Fruit fly (Drosophila melanogaster) S2 (cell line): ENCODE results near the gene CG31286.

Experiments used
- CG8478 ChIP-seq: fragments of >200 bp; optimal IDR thresholded peaks from 2 replicates; lab custom pipeline; 2018
- CTCF ChIP-seq, 2 experiments: fragments of >200 bp; optimal IDR thresholded peaks; 2 replicates each; lab custom pipeline; 2018

DNA sequence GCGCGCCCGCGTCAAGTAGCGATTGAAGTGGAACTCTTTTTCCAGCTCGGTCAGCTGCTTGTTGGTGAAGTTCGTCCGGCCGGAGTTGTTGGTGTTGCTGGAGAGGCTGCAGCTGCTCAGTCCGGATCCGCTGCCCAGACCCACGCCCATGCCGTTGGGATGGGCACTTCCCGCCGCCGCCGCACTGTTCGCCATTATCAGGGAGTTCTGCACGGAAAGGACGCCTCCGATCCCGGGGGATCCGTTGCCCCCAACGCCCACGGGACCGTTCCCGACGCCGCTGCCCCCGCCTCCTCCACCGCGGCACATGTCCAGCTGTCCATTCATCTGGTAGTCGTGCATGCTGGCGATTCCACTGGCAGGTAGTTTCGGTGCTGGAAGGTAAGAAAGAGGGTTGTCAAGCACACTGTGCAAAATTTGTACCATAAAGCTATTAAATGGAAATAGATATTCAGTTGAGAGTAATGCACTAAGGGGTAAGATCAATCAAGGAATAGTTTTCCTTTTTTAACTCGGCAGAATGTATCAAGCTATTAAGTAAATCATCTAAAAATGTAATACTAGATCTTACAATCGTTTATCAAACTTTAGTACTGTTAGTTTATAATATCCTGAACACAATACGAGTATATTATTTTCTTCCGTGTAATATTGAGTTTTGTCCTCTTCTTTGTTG is 21.7 kb downstream of the CG31286 start:
- TF ChIP-seq CTCF (optimal IDR thresholded peaks at IDR 0.05; lab: Kevin White, UChicago): no peak
- no peak for TF ChIP-seq CG8478 (lab: Kevin White, UChicago)
